Worm (Caenorhabditis elegans): ENCODE results near the gene irld-24.
"Not testable (repeated sequence)": the region's sequence is repeated elsewhere in the genome, so short reads cannot be mapped to it uniquely, and the experiment has no call there.

The irld-24 gene

ce11 chrX:13969257-13969968 lies 17.0 kb upstream of the irld-24 start (continued):
- TF ChIP-seq zag-1 (tag; optimal IDR thresholded peaks at IDR 0.05) (peak; percentile 76), nhr-12 (tag; optimal IDR thresholded peaks at IDR 0.05) (no peak), alr-1 (tag; optimal IDR thresholded peaks at IDR 0.05) (no peak), mbf-1 (tag; optimal IDR thresholded peaks at IDR 0.05) (no peak), sma-3 (GFP tag; optimal IDR thresholded peaks at IDR 0.05) (peak; percentile 29), ceh-82 (tag; optimal IDR thresholded peaks at IDR 0.05) (no peak), C34F6.9 (tag; optimal IDR thresholded peaks at IDR 0.05) (peak; percentile 89)

ce11 chrX:13973086-13973485 lies 13.3 kb upstream of the irld-24 start:
- peak; percentile 7 for TF ChIP-seq sma-9 (GFP tag; optimal IDR thresholded peaks at IDR 0.05)
- TF ChIP-seq sma-9 (tag; optimal IDR thresholded peaks at IDR 0.05): not testable (repeated sequence)

- TF ChIP-seq lsy-2 (tag; optimal IDR thresholded peaks at IDR 0.05) (peak in 1 of 2 experiments; percentile 51), mdl-1 (tag; optimal IDR thresholded peaks at IDR 0.05) (peak in 1 of 2 experiments; percentile 11), elt-3 (tag; optimal IDR thresholded peaks at IDR 0.05) (no peak), crh-2 (tag; optimal IDR thresholded peaks at IDR 0.05) (peak; percentile 20), nhr-23 (tag; optimal IDR thresholded peaks at IDR 0.05) (no peak), alr-1 (tag; optimal IDR thresholded peaks at IDR 0.05) (no peak), unc-55 (GFP tag; optimal IDR thresholded peaks at IDR 0.05) (peak; percentile 65), mab-5 (tag; optimal IDR thresholded peaks at IDR 0.05) (peak; percentile 43), nhr-77 (tag; optimal IDR thresholded peaks at IDR 0.05) (no peak), Y55F3AM.14 (GFP tag; optimal IDR thresholded peaks at IDR 0.05) (peak; percentile 48), fos-1 (tag; optimal IDR thresholded peaks at IDR 0.05) (peak; percentile 16), nhr-129 (tag; optimal IDR thresholded peaks at IDR 0.05) (peak; percentile 63), sma-9 (GFP tag; optimal IDR thresholded peaks at IDR 0.05) (peak; percentile 56), sma-9 (tag; optimal IDR thresholded peaks at IDR 0.05) (no peak), sem-4 (tag; optimal IDR thresholded peaks at IDR 0.05) (peak; percentile 19), lin-11 (tag; optimal IDR thresholded peaks at IDR 0.05) (peak; percentile 31), F13H6.1 (tag; optimal IDR thresholded peaks at IDR 0.05) (peak; percentile 68), C34F6.9 (tag; optimal IDR thresholded peaks at IDR 0.05) (peak; percentile 57)
Measured at ce11 chrX:13973769-13974168, 12.6 kb upstream of the irld-24 start.

- TF ChIP-seq nhr-10 (tag; optimal IDR thresholded peaks at IDR 0.05): no peak
- peak; percentile 42 for TF ChIP-seq crh-2 (tag; optimal IDR thresholded peaks at IDR 0.05)
- no peak for TF ChIP-seq nhr-23 (tag; optimal IDR thresholded peaks at IDR 0.05)
- TF ChIP-seq aly-2 (tag; optimal IDR thresholded peaks at IDR 0.05): no peak
- TF ChIP-seq nhr-11 (tag; optimal IDR thresholded peaks at IDR 0.05): no peak
- no peak for TF ChIP-seq ceh-82 (tag; optimal IDR thresholded peaks at IDR 0.05)
- TF ChIP-seq ztf-4 (tag; optimal IDR thresholded peaks at IDR 0.05): no peak
- peak; percentile 37 for TF ChIP-seq sem-4 (tag; optimal IDR thresholded peaks at IDR 0.05)
- peak in 1 of 2 experiments; percentile 17 for TF ChIP-seq mdl-1 (tag; optimal IDR thresholded peaks at IDR 0.05)
- peak; percentile 55 for TF ChIP-seq nhr-6 (tag; optimal IDR thresholded peaks at IDR 0.05)
- no peak for TF ChIP-seq C34F6.9 (tag; optimal IDR thresholded peaks at IDR 0.05)
- peak; percentile 76 for TF ChIP-seq nhr-21 (tag; optimal IDR thresholded peaks at IDR 0.05)
- no peak for TF ChIP-seq lin-13 (GFP tag; optimal IDR thresholded peaks at IDR 0.05)
- TF ChIP-seq gmeb-1 (tag; optimal IDR thresholded peaks at IDR 0.05): peak; percentile 14
- TF ChIP-seq sma-9 (GFP tag; optimal IDR thresholded peaks at IDR 0.05): peak; percentile 90
- TF ChIP-seq sma-9 (tag; optimal IDR thresholded peaks at IDR 0.05): no peak
- TF ChIP-seq mbf-1 (tag; optimal IDR thresholded peaks at IDR 0.05): no peak
- no peak for TF ChIP-seq zag-1 (tag; optimal IDR thresholded peaks at IDR 0.05)
- TF ChIP-seq snpc-4 (tag; optimal IDR thresholded peaks at IDR 0.05): no peak
- TF ChIP-seq peb-1 (tag; optimal IDR thresholded peaks at IDR 0.05): no peak
- TF ChIP-seq skn-1 (tag; optimal IDR thresholded peaks at IDR 0.05): no peak
- TF ChIP-seq F13H6.1 (tag; optimal IDR thresholded peaks at IDR 0.05): no peak
- no peak for TF ChIP-seq ztf-11 (tag; optimal IDR thresholded peaks at IDR 0.05)
- TF ChIP-seq unc-39 (tag; optimal IDR thresholded peaks at IDR 0.05): no peak
- no peak for TF ChIP-seq R02D3.7 (tag; optimal IDR thresholded peaks at IDR 0.05)
- no peak for TF ChIP-seq nhr-77 (tag; optimal IDR thresholded peaks at IDR 0.05)
- peak; percentile 13 for TF ChIP-seq mab-5 (tag; optimal IDR thresholded peaks at IDR 0.05)
- TF ChIP-seq elt-3 (tag; optimal IDR thresholded peaks at IDR 0.05): no peak
- TF ChIP-seq ama-1 (optimal IDR thresholded peaks at IDR 0.05): no peak
- TF ChIP-seq fos-1 (tag; optimal IDR thresholded peaks at IDR 0.05): peak; percentile 52
- TF ChIP-seq dmd-4 (tag; optimal IDR thresholded peaks at IDR 0.05): no peak
- peak; percentile 61 for TF ChIP-seq sma-3 (GFP tag; optimal IDR thresholded peaks at IDR 0.05)
- no peak for TF ChIP-seq ztf-1 (GFP tag; conservative IDR thresholded peaks at IDR 0.05)
- no peak for TF ChIP-seq lin-39 (tag; optimal IDR thresholded peaks at IDR 0.05)
- no peak for TF ChIP-seq unc-55 (GFP tag; optimal IDR thresholded peaks at IDR 0.05)
- peak; percentile 97 for TF ChIP-seq ceh-16 (tag; optimal IDR thresholded peaks at IDR 0.05)
- no peak for TF ChIP-seq nhr-12 (tag; optimal IDR thresholded peaks at IDR 0.05)
- TF ChIP-seq nhr-25 (tag; optimal IDR thresholded peaks at IDR 0.05): peak; percentile 55
- no peak for TF ChIP-seq alr-1 (tag; optimal IDR thresholded peaks at IDR 0.05)
- TF ChIP-seq unc-62 (GFP tag; optimal IDR thresholded peaks at IDR 0.05): peak; percentile 69
Measured at ce11 chrX:13974448-13975071, 11.8 kb upstream of the irld-24 start.
